Worm (Caenorhabditis elegans) whole organism, early embryonic: ENCODE measurements around the gene twk-39.

Experiments used
- B0310.2 ChIP-seq: sonication (generic microtip); optimal IDR thresholded peaks from 2 replicates; lab custom pipeline; 2016; ENCODE audit warnings: mild to moderate bottlenecking, missing genetic modification characterization, missing compliant biosample characterization
- aly-1 ChIP-seq: sonication (generic microtip); optimal IDR thresholded peaks from 2 replicates; lab custom pipeline; 2016; ENCODE audit warnings: missing genetic modification characterization, missing compliant biosample characterization
- ama-1 ChIP-seq: fragments of 150-350 bp; optimal IDR thresholded peaks from 2 replicates; lab custom pipeline; 2014
- ceh-13 ChIP-seq: fragments of 200-800 bp; sonication (Bioruptor generic); optimal IDR thresholded peaks from 2 replicates; lab custom pipeline; 2018; ENCODE audit warnings: mild to moderate bottlenecking, missing genetic modification characterization, missing compliant biosample characterization
- ets-7 ChIP-seq: sonication (generic microtip); optimal IDR thresholded peaks from 2 replicates; lab custom pipeline; 2016; ENCODE audit warnings: missing genotype, missing genetic modification characterization, missing compliant biosample characterization
- flt-1 ChIP-seq: fragments of 200-800 bp; sonication (Bioruptor generic); IDR thresholded peaks from 2 replicates; pipeline ENCODE4 v1.3.6; 2022; ENCODE audit warnings: missing genetic modification characterization, missing compliant biosample characterization
- hmg-4 ChIP-seq: fragments of 200-800 bp; sonication (Bioruptor generic); optimal IDR thresholded peaks from 2 replicates; lab custom pipeline; 2018; ENCODE audit warnings: mild to moderate bottlenecking, missing genetic modification characterization, missing compliant biosample characterization
- scrt-1 ChIP-seq: fragments of 200-800 bp; sonication (Bioruptor generic); IDR thresholded peaks from 2 replicates; pipeline ENCODE4 v1.3.6; 2022; ENCODE audit warnings: missing genetic modification characterization, missing compliant biosample characterization
- tbx-11 ChIP-seq: fragments of 200-800 bp; sonication (Bioruptor generic); IDR thresholded peaks from 2 replicates; pipeline ENCODE4 v1.3.6; 2022; ENCODE audit warnings: missing genetic modification characterization, missing compliant biosample characterization
- tbx-37 ChIP-seq: fragments of 200-800 bp; sonication (Bioruptor generic); conservative IDR thresholded peaks from 2 replicates; pipeline ENCODE4 v1.3.6; 2022; ENCODE audit warnings: missing genetic modification reagents, missing genetic modification characterization, missing compliant biosample characterization
- tra-4 ChIP-seq: sonication (generic microtip); optimal IDR thresholded peaks from 2 replicates; lab custom pipeline; 2017; ENCODE audit warnings: missing genetic modification characterization, missing compliant biosample characterization

ce11 chrIII:11789480-11789879, 6.1 kb upstream of the twk-39 start:
- no peak for TF ChIP-seq flt-1 (GFP tag; lab: Robert Waterston, UW)
- no peak for TF ChIP-seq B0310.2 (tag; lab: Kevin White, UChicago)
- no peak for TF ChIP-seq ama-1 (lab: Kevin White, UChicago)
- TF ChIP-seq tbx-11 (GFP tag; lab: Robert Waterston, UW), result no peak
- no peak for TF ChIP-seq tbx-37 (GFP tag; lab: Robert Waterston, UW)
- no peak for TF ChIP-seq ceh-13 (GFP tag; lab: Kevin White, UChicago)
- TF ChIP-seq hmg-4 (GFP tag; lab: Kevin White, UChicago), result no peak
- no peak for TF ChIP-seq tra-4 (tag; lab: Kevin White, UChicago)
- TF ChIP-seq aly-1 (tag; lab: Kevin White, UChicago), result no peak
- no peak for TF ChIP-seq scrt-1 (GFP tag; lab: Robert Waterston, UW)
- TF ChIP-seq ets-7 (tag; lab: Kevin White, UChicago), result no peak
